Worm (Caenorhabditis elegans) whole organism, late embryonic: ENCODE results near the gene rab-7.

ENCODE experiments used
- F13H6.1 ChIP-seq: sonication (generic microtip); optimal IDR thresholded peaks from 2 replicates; lab custom pipeline; 2016; ENCODE audit warnings: missing genetic modification characterization, missing compliant biosample characterization
- ama-1 ChIP-seq: fragments of 150-350 bp; optimal IDR thresholded peaks from 2 replicates; lab custom pipeline; 2014
- ceh-18 ChIP-seq: sonication (generic microtip); optimal IDR thresholded peaks from 2 replicates; lab custom pipeline; 2016; ENCODE audit warnings: missing genetic modification characterization, missing compliant biosample characterization
- dmd-4 ChIP-seq: sonication (generic microtip); optimal IDR thresholded peaks from 2 replicates; lab custom pipeline; 2016; ENCODE audit warnings: borderline replicate concordance, missing genetic modification characterization, missing compliant biosample characterization
- fax-1 ChIP-seq: sonication (generic microtip); optimal IDR thresholded peaks from 2 replicates; lab custom pipeline; 2016; ENCODE audit warnings: missing genotype, missing genetic modification characterization, missing compliant biosample characterization
- hlh-13 ChIP-seq: fragments of 200-800 bp; sonication (Bioruptor generic); optimal IDR thresholded peaks from 2 replicates; lab custom pipeline; 2018; ENCODE audit warnings: mild to moderate bottlenecking, missing genetic modification characterization, missing compliant biosample characterization
- mec-3 ChIP-seq: sonication (generic microtip); optimal IDR thresholded peaks from 2 replicates; lab custom pipeline; 2016; ENCODE audit warnings: borderline replicate concordance, missing genetic modification characterization, missing compliant biosample characterization
- rnt-1 ChIP-seq: sonication (generic microtip); optimal IDR thresholded peaks from 2 replicates; lab custom pipeline; 2016; ENCODE audit warnings: missing genetic modification characterization, missing compliant biosample characterization

- TF ChIP-seq fax-1 (tag; lab: Kevin White, UChicago) (no peak), ama-1 (lab: Kevin White, UChicago) (no peak), ceh-18 (tag; lab: Kevin White, UChicago) (no peak), mec-3 (tag; lab: Kevin White, UChicago) (no peak), dmd-4 (tag; lab: Kevin White, UChicago) (no peak), hlh-13 (no peak), rnt-1 (no peak), F13H6.1 (tag; lab: Kevin White, UChicago) (no peak)
These were observed 50.8 kb downstream of the rab-7 start, which contains the start of the genes vps-15 and hmg-12 for ce11 chrII:11915770-11916554.
